Worm (Caenorhabditis elegans): ENCODE data around the gene T16G12.6.
"Not testable (repeated sequence)": the region's sequence is repeated elsewhere in the genome, so short reads cannot be mapped to it uniquely, and the experiment has no call there.

The T16G12.6 gene

ce11 chrIII:10050321-10050720 is 19.1 kb upstream of the T16G12.6 start, which contains the start of gene T16G12.3:
Gene T16G12.3, plus strand, starts transcription at chrIII:10050621.
- TF ChIP-seq F10E7.11 (tag; optimal IDR thresholded peaks at IDR 0.05); D2030.7 (GFP tag; IDR thresholded peaks at IDR 0.05); F39B2.1 (GFP tag; IDR thresholded peaks at IDR 0.05): not testable (repeated sequence)

DNA sequence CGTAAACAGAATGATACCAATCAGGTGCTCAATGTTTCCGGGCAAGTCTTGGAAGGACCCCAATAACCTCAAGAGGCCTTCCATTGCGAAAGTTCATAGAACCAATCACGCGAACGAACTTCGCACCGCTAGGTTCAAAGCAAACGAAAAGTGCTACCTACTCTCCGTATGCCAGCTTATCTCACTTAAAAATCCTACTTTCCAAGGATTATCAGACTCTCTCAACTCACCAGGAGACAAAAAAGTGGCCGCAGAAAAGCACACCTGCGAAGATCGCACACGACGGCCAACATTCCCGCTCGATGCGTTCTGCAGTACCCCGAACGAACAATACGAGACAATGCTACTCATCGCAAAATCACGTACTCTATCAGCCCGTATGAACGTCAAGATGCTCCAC is 16.1 kb upstream of the T16G12.6 start, which contains the start of gene T16G12.12:
Gene T16G12.12, plus strand, starts transcription at position 301 of the 400 bp plus-strand sequence.
- peak; percentile 12; the same call in 1 of the 2 replicates for TF ChIP-seq F33H1.4 (GFP tag; IDR thresholded peaks at IDR 0.05)

DNA sequence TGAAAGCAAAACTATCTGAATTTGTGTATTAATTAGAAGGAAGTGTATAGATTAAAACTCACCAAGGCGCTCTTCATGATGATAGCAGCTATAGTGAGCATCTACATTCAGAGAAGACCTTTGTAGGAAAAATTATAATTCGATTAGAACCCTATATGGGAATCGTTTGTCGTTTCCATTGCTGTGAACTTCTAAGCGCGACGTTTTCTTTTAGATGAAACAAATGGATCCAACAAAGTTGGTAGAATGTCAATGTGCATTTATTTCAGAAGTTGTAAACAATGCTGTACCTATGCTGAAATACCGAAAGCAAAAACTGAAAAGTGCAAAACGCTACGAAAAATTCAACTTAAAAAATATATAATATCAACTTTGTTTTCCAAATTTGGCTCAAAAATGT is 13.3 kb upstream of the T16G12.6 start, which contains the start of gene T16G12.10:
Gene T16G12.10, minus strand, starts transcription at position 101 of the 400 bp plus-strand sequence.
- TF ChIP-seq repo-1 (tag; optimal IDR thresholded peaks at IDR 0.05): no peak
- TF ChIP-seq nhr-120 (GFP tag; IDR thresholded peaks at IDR 0.05): no peak
- TF ChIP-seq ceh-40 (GFP tag; IDR thresholded peaks at IDR 0.05): no peak
- TF ChIP-seq sea-2 (GFP tag; IDR thresholded peaks at IDR 0.05): no peak
- TF ChIP-seq ceh-91 (GFP tag; IDR thresholded peaks at IDR 0.05): no peak
- TF ChIP-seq F57A8.1 (GFP tag; optimal IDR thresholded peaks at IDR 0.05): no peak
- TF ChIP-seq lsl-1 (GFP tag; optimal IDR thresholded peaks at IDR 0.05): no peak

DNA sequence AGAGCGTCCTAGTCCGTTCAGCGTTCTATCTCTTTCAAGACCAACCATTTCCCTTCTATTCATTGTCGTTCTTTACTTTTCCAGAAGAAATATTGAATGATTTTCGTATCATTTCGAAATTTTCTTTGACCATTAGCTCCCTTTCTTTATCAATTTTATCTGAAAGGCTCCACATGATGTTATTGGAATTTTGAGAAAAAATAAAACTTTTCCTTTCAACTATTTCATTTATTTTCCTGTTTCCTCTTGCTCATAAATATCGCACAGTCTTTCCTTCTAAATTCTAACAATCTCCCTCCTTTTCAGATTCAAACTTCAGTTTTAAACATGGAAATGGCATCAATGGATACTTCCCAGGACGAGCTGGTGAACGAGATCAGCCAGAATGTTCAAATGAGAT is 11.9 kb upstream of the T16G12.6 start, which contains the start of gene T16G12.4:
Gene T16G12.4, plus strand, starts transcription at position 301 of the 400 bp plus-strand sequence.
- TF ChIP-seq B0019.2 (GFP tag; conservative IDR thresholded peaks at IDR 0.05) (no peak), ztf-6 (GFP tag; IDR thresholded peaks at IDR 0.05) (no peak), snpc-1.3 (tag; optimal IDR thresholded peaks at IDR 0.05; ENCODE audit: insufficient read depth) (no peak), aptf-2 (GFP tag; conservative IDR thresholded peaks at IDR 0.05) (no peak), mel-28 (tag; optimal IDR thresholded peaks at IDR 0.05; ENCODE audit: borderline replicate concordance) (no peak), hmg-1.2 (GFP tag; IDR thresholded peaks at IDR 0.05) (no peak), ekl-4 (GFP tag; IDR thresholded peaks at IDR 0.05) (no peak), ztf-28 (GFP tag; IDR thresholded peaks at IDR 0.05) (no peak), bed-1 (GFP tag; IDR thresholded peaks at IDR 0.05) (no peak), unc-130 (GFP tag; optimal IDR thresholded peaks at IDR 0.05) (no peak), somi-1 (GFP tag; optimal IDR thresholded peaks at IDR 0.05) (no peak), gei-17 (GFP tag; optimal IDR thresholded peaks at IDR 0.05) (no peak), madf-3 (GFP tag; IDR thresholded peaks at IDR 0.05) (no peak), F33H1.4 (GFP tag; IDR thresholded peaks at IDR 0.05) (no peak), nfyb-1 (GFP tag; IDR thresholded peaks at IDR 0.05) (no peak), nhr-90 (tag; optimal IDR thresholded peaks at IDR 0.05) (no peak), B0261.1 (tag; optimal IDR thresholded peaks at IDR 0.05) (no peak)

DNA sequence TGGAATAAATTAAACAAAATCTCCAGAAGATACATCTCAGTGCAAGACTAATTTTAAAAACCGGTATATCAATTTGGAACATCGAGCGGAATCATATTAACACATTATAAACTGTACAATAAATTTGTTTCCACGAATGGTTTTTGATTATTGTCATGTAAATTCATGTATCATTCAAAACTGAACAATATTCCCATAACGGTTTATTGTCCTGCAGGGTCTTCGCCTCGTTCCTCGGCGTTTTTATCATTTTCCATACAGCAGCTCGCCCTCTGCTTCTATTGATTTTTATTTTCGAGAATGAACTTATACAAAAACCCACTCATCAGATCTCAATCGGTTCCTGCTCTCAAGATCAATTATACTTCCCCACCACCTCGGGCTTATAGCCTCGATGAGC is 10.4 kb upstream of the T16G12.6 start, which contains the start of gene T16G12.8:
Gene T16G12.8, plus strand, starts transcription at position 301 of the 400 bp plus-strand sequence.
- TF ChIP-seq ceh-91 (GFP tag; IDR thresholded peaks at IDR 0.05) (no peak), F33H1.4 (GFP tag; IDR thresholded peaks at IDR 0.05) (no peak), sptf-2 (GFP tag; optimal IDR thresholded peaks at IDR 0.05) (no peak), zim-3 (tag; optimal IDR thresholded peaks at IDR 0.05) (no peak), nhr-27 (tag; optimal IDR thresholded peaks at IDR 0.05) (no peak), B0261.1 (tag; optimal IDR thresholded peaks at IDR 0.05) (no peak), B0019.2 (GFP tag; conservative IDR thresholded peaks at IDR 0.05) (no peak), Y53G8AR.9 (GFP tag; conservative IDR thresholded peaks at IDR 0.05) (no peak), attf-3 (GFP tag; conservative IDR thresholded peaks at IDR 0.05) (no peak), chd-7 (tag; optimal IDR thresholded peaks at IDR 0.05) (no peak), F49E8.2 (tag; optimal IDR thresholded peaks at IDR 0.05; ENCODE audit: insufficient read depth) (no peak), lin-54 (GFP tag; optimal IDR thresholded peaks at IDR 0.05) (no peak), nhr-90 (tag; optimal IDR thresholded peaks at IDR 0.05) (no peak)
